Worm (Caenorhabditis elegans): ENCODE data around the gene kin-2.

DNA sequence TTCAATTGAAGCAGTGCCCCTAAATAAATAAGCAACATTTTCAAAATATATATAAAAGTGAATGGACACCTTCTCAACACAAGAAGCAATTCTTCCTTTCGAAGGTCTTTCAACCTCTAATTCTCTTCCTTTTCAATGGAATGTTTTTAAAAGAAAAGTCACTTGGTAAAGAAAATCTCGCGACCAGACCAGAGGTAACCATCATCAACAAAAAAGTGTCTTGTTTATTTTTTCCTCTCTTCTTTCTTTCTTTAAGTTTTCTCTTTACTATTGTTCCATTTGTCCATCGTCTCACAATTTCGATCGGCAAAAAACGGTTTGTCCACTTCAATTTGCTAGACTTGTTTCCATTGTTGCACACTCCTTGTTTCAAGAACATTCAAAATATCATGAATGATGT, 37.4 kb upstream of the kin-2 start, which contains the start of gene C09B8.8:
- TF ChIP-seq B0310.2 (tag; optimal IDR thresholded peaks at IDR 0.05): no peak
- no peak for TF ChIP-seq tbx-37 (GFP tag; conservative IDR thresholded peaks at IDR 0.05)
- no peak for TF ChIP-seq ama-1 (optimal IDR thresholded peaks at IDR 0.05)
- no peak for TF ChIP-seq hmbx-1 (tag; optimal IDR thresholded peaks at IDR 0.05)
- no peak for TF ChIP-seq flt-1 (GFP tag; IDR thresholded peaks at IDR 0.05)
- no peak for TF ChIP-seq F13C5.2 (tag; optimal IDR thresholded peaks at IDR 0.05)
- TF ChIP-seq hnd-1 (tag; optimal IDR thresholded peaks at IDR 0.05): no peak
- no peak for TF ChIP-seq ets-7 (tag; optimal IDR thresholded peaks at IDR 0.05)
- no peak for TF ChIP-seq sea-1 (GFP tag; conservative IDR thresholded peaks at IDR 0.05)
- TF ChIP-seq aly-1 (tag; optimal IDR thresholded peaks at IDR 0.05): no peak
- TF ChIP-seq tbx-11 (GFP tag; IDR thresholded peaks at IDR 0.05): no peak

All from whole organism, early embryonic.